Fruit fly (Drosophila melanogaster) S2 (cell line): ENCODE data around the gene CG31248.

Experiments
- CG8478 ChIP-seq: fragments of >200 bp; optimal IDR thresholded peaks from 2 replicates; lab custom pipeline; 2018
- CTCF ChIP-seq, 2 experiments: fragments of >200 bp; optimal IDR thresholded peaks; 2 replicates each; lab custom pipeline; 2018

- TF ChIP-seq CG8478, result no peak
- TF ChIP-seq CTCF (optimal IDR thresholded peaks at IDR 0.05; lab: Kevin White, UChicago), result no peak
These were observed 28.0 kb downstream of the CG31248 start for dm6 chr3R:7157102-7157501.
